Fruit fly (Drosophila melanogaster): ENCODE data around the gene CG32086.

CG32086 gene

DNA sequence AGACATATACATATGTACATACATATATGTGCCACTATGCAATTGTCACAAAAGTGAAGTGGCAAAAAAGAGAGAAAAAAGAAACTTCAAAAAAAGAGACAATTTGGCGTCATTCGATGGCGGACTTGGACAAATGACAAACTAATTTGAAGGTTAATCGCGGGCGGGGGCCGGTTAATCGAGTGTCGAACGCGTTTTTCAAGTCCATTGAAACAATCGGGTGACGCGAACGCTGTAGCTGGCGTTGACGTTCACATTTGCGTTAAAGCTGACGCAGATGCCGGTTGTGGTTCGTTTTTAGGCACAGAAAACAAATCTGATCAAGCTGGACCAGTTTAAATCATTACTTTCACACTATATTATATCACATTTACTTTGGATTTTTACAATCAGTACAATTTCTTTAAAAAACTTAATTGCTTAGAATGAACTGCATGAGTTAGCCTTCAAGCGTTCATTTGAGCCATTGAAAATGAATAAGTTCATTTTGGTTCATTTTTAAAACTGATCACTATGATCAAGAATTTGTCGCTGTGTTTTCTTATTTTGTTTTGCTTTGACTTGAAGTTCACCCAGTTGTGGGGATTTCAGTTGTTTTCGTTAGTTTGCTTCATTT is 50.1 kb downstream of the CG32086 start (continued):
- TF ChIP-seq lab (GFP tag; optimal IDR thresholded peaks at IDR 0.05) (peak; percentile 56), slou (GFP tag; optimal IDR thresholded peaks at IDR 0.05) (no peak), eyg (GFP tag; optimal IDR thresholded peaks at IDR 0.05) (no peak), klu (GFP tag; IDR thresholded peaks at IDR 0.05) (peak; percentile 49; the same call in 1 of the 2 replicates), zfh2 (GFP tag; optimal IDR thresholded peaks at IDR 0.05) (peak; percentile 19), CG12299 (tag; optimal IDR thresholded peaks at IDR 0.05) (peak; percentile 3), CG18599 (GFP tag; optimal IDR thresholded peaks at IDR 0.05) (peak; percentile 69), CG2678 (tag; optimal IDR thresholded peaks at IDR 0.05) (peak; percentile 77), CG18619 (GFP tag; optimal IDR thresholded peaks at IDR 0.05) (peak; percentile 18), CG2129 (GFP tag; IDR thresholded peaks at IDR 0.05; ENCODE audit: partially characterized antibody) (no peak), CG10366 (GFP tag; IDR thresholded peaks at IDR 0.05) (0 out of 2 replicates have a peak, but pooled peaks have one; percentile 15), fd3F (GFP tag; optimal IDR thresholded peaks at IDR 0.05) (peak; percentile 44), CG6854 (GFP tag; optimal IDR thresholded peaks at IDR 0.05) (no peak), CG33213 (GFP tag; optimal IDR thresholded peaks at IDR 0.05) (no peak), Oaz (GFP tag; IDR thresholded peaks at IDR 0.05) (no peak; the same call in 1 of the 2 replicates), CHES-1-like (GFP tag; optimal IDR thresholded peaks at IDR 0.05) (no peak), CoRest (tag; optimal IDR thresholded peaks at IDR 0.05) (peak; percentile 58), NfI (GFP tag; optimal IDR thresholded peaks at IDR 0.05) (peak; percentile 32), H15 (GFP tag; IDR thresholded peaks at IDR 0.05) (0 out of 3 replicates have a peak, but pooled peaks have one; percentile 5), Nf-YA (GFP tag; IDR thresholded peaks at IDR 0.05) (no peak), CG9727 (GFP tag; optimal IDR thresholded peaks at IDR 0.05) (peak; percentile 22), kay (GFP tag; optimal IDR thresholded peaks at IDR 0.05) (peak; percentile 48), CG17385 (GFP tag; optimal IDR thresholded peaks at IDR 0.05) (peak; percentile 48), zf30C (GFP tag; optimal IDR thresholded peaks at IDR 0.05) (peak; percentile 18), scrt (GFP tag; optimal IDR thresholded peaks at IDR 0.05) (peak; percentile 29), Taf1 (GFP tag; IDR thresholded peaks at IDR 0.05) (no peak), CG8924 (tag; optimal IDR thresholded peaks at IDR 0.05) (peak; percentile 63), Med (GFP tag) (peak; percentile 84), knrl (GFP tag; IDR thresholded peaks at IDR 0.05; ENCODE audit: partially characterized antibody) (no peak), Atf-2 (GFP tag; optimal IDR thresholded peaks at IDR 0.05) (peak; percentile 13), bcd (GFP tag; optimal IDR thresholded peaks at IDR 0.05) (peak; percentile 4), CG7928 (GFP tag; optimal IDR thresholded peaks at IDR 0.05) (peak; percentile 26), kni (GFP tag; optimal IDR thresholded peaks at IDR 0.05) (no peak), D19A (tag; optimal IDR thresholded peaks at IDR 0.05) (peak; percentile 25), CG7556 (GFP tag; optimal IDR thresholded peaks at IDR 0.05) (peak; percentile 68), Fer1 (GFP tag; optimal IDR thresholded peaks at IDR 0.05) (peak; percentile 47), CG6689 (GFP tag; IDR thresholded peaks at IDR 0.05) (0 out of 2 replicates have a peak, but pooled peaks have one; percentile 23), CG5180 (GFP tag; optimal IDR thresholded peaks at IDR 0.05) (peak; percentile 32), CG1233 (GFP tag; optimal IDR thresholded peaks at IDR 0.05) (peak; percentile 34), CG9215 (GFP tag; IDR thresholded peaks at IDR 0.05) (no peak; the same call in 1 of the 2 replicates), CG11504 (tag; optimal IDR thresholded peaks at IDR 0.05) (peak; percentile 60), HLH3B (GFP tag; IDR thresholded peaks at IDR 0.05) (peak; percentile 40; the same call in 1 of the 2 replicates), danr (GFP tag; IDR thresholded peaks at IDR 0.05) (no peak), CG12155 (GFP tag; optimal IDR thresholded peaks at IDR 0.05) (no peak), CG3281 (GFP tag; optimal IDR thresholded peaks at IDR 0.05) (peak; percentile 61), HmgD (GFP tag; optimal IDR thresholded peaks at IDR 0.05) (no peak), fd102C (GFP tag; optimal IDR thresholded peaks at IDR 0.05) (no peak), Hmx (GFP tag; optimal IDR thresholded peaks at IDR 0.05) (no peak), ftz-f1 (GFP tag; optimal IDR thresholded peaks at IDR 0.05) (peak; percentile 55)
